Worm (Caenorhabditis elegans) whole organism, L4 larva: ENCODE measurements around the gene txdc-12.2.

Source experiments
- F10B5.3 ChIP-seq: sonication (generic microtip); optimal IDR thresholded peaks from 2 replicates; lab custom pipeline; 2016; ENCODE audit warnings: mild to moderate bottlenecking, missing genetic modification characterization, missing compliant biosample characterization
- F37D6.2 ChIP-seq: sonication (generic microtip); optimal IDR thresholded peaks from 2 replicates; lab custom pipeline; 2016; ENCODE audit warnings: mild to moderate bottlenecking, missing genetic modification characterization, missing compliant biosample characterization
- F49E8.2 ChIP-seq: sonication (generic microtip); optimal IDR thresholded peaks from 2 replicates; lab custom pipeline; 2016; ENCODE audit warnings: missing compliant biosample characterization, mild to moderate bottlenecking, missing genetic modification characterization, borderline replicate concordance
- R02D3.7 ChIP-seq: fragments of 150-350 bp; sonication (generic microtip); optimal IDR thresholded peaks from 3 replicates; lab custom pipeline; 2014; ENCODE audit warnings: missing biosample characterization, missing genetic modification characterization
- Y105C5A.15 ChIP-seq: fragments of 200-800 bp; sonication (Bioruptor generic); IDR thresholded peaks from 2 replicates; pipeline ENCODE4 v1.3.6; 2022; ENCODE audit warnings: missing genetic modification characterization, missing compliant biosample characterization
- Y75B8A.6 ChIP-seq: fragments of 200-800 bp; sonication (Bioruptor generic); IDR thresholded peaks from 2 replicates; pipeline ENCODE4 v1.3.6; 2022; ENCODE audit warnings: missing genetic modification reagents, missing genetic modification characterization, missing compliant biosample characterization
- aha-1 ChIP-seq: fragments of 150-350 bp; peaks from one replicate; lab custom pipeline; 2014; ENCODE audit warnings: missing biosample characterization, missing genetic modification characterization
- ceh-20 ChIP-seq: fragments of 200-800 bp; sonication (Bioruptor generic); IDR thresholded peaks from 2 replicates; pipeline ENCODE4 v1.3.6; 2022; ENCODE audit warnings: missing genetic modification reagents, missing genetic modification characterization, missing compliant biosample characterization
- ceh-32 ChIP-seq: sonication (generic microtip); optimal IDR thresholded peaks from 2 replicates; lab custom pipeline; 2016; ENCODE audit warnings: mild to moderate bottlenecking, missing genetic modification characterization, missing compliant biosample characterization; ENCODE audit not compliant: poor library complexity
- ceh-62 ChIP-seq: sonication (generic microtip); optimal IDR thresholded peaks from 2 replicates; lab custom pipeline; 2017; ENCODE audit warnings: missing biosample characterization, missing genetic modification characterization
- ceh-82 ChIP-seq: sonication (generic microtip); optimal IDR thresholded peaks from 2 replicates; lab custom pipeline; 2017; ENCODE audit warnings: missing biosample characterization, missing genetic modification characterization
- cey-2 ChIP-seq: sonication (generic microtip); optimal IDR thresholded peaks from 3 replicates; lab custom pipeline; 2017; ENCODE audit warnings: missing genetic modification characterization, mild to moderate bottlenecking, missing compliant biosample characterization, antibody characterized with exemption, borderline replicate concordance; ENCODE audit not compliant: insufficient read depth
- dmd-8 ChIP-seq: fragments of 200-800 bp; sonication (Bioruptor generic); IDR thresholded peaks from 2 replicates; pipeline ENCODE4 v1.3.6; 2022; ENCODE audit warnings: missing genetic modification characterization, missing compliant biosample characterization
- dve-1 ChIP-seq: sonication (generic microtip); optimal IDR thresholded peaks from 2 replicates; lab custom pipeline; 2017; ENCODE audit warnings: antibody characterized with exemption, mild to moderate bottlenecking, missing genetic modification characterization, missing compliant biosample characterization; ENCODE audit not compliant: insufficient read depth
- fkh-10 ChIP-seq: fragments of 150-350 bp; optimal IDR thresholded peaks from 2 replicates; lab custom pipeline; 2014; ENCODE audit warnings: missing biosample characterization, missing genetic modification reagents, missing genetic modification characterization
- fos-1 ChIP-seq: fragments of 150-350 bp; optimal IDR thresholded peaks from 2 replicates; lab custom pipeline; 2014; ENCODE audit warnings: missing biosample characterization, missing genetic modification characterization
- hlh-11 ChIP-seq: fragments of 200-800 bp; sonication (Bioruptor generic); optimal IDR thresholded peaks from 2 replicates; lab custom pipeline; 2018; ENCODE audit warnings: mild to moderate bottlenecking, missing genetic modification characterization, missing compliant biosample characterization
- hmg-1.1 ChIP-seq: fragments of 200-800 bp; sonication (Bioruptor generic); IDR thresholded peaks from 2 replicates; pipeline ENCODE4 v1.3.6; 2022; ENCODE audit warnings: missing genetic modification reagents, missing genetic modification characterization, missing compliant biosample characterization
- jun-1 ChIP-seq: fragments of 150-350 bp; optimal IDR thresholded peaks from 2 replicates; lab custom pipeline; 2014; ENCODE audit warnings: missing biosample characterization, missing genetic modification reagents, missing genetic modification characterization
- lin-1 ChIP-seq: fragments of 200-800 bp; sonication (Bioruptor generic); IDR thresholded peaks from 2 replicates; pipeline ENCODE4 v1.3.6; 2022; ENCODE audit warnings: missing genetic modification reagents, missing genetic modification characterization, missing compliant biosample characterization
- lin-13 ChIP-seq: fragments of 150-350 bp; optimal IDR thresholded peaks from 2 replicates; lab custom pipeline; 2014; ENCODE audit warnings: missing biosample characterization, missing genetic modification reagents, missing genetic modification characterization
- lin-29 ChIP-seq: fragments of 200-800 bp; sonication (Bioruptor generic); IDR thresholded peaks from 2 replicates; pipeline ENCODE4 v1.3.6; 2022; ENCODE audit warnings: missing genetic modification reagents, missing genetic modification characterization, missing compliant biosample characterization
- lin-38 ChIP-seq: fragments of 200-800 bp; sonication (Bioruptor generic); IDR thresholded peaks from 2 replicates; pipeline ENCODE4 v1.3.6; 2022; ENCODE audit warnings: missing genetic modification reagents, missing genetic modification characterization, missing compliant biosample characterization
- lsy-2 ChIP-seq, 2 experiments: fragments of 150-350 bp in 1 of 2; sonication (generic microtip) in 1 of 2; optimal IDR thresholded peaks; 2 replicates each; lab custom pipeline; 2014 to 2017; ENCODE audit warnings: missing biosample characterization in 2 of 2, missing genetic modification characterization in 2 of 2
- mdl-1 ChIP-seq, 2 experiments: fragments of 150-350 bp in 1 of 2; sonication (generic microtip) in 1 of 2; optimal IDR thresholded peaks; 2 replicates each; lab custom pipeline; 2014 to 2017; ENCODE audit warnings: missing biosample characterization in 2 of 2, missing genetic modification characterization in 2 of 2
- mep-1 ChIP-seq: fragments of 150-350 bp; sonication (generic microtip); optimal IDR thresholded peaks from 3 replicates; lab custom pipeline; 2014; ENCODE audit warnings: missing biosample characterization, missing genetic modification characterization
- nhr-237 ChIP-seq: sonication (generic microtip); optimal IDR thresholded peaks from 2 replicates; lab custom pipeline; 2017; ENCODE audit warnings: missing biosample characterization, missing genetic modification characterization
- nhr-28 ChIP-seq: fragments of 150-350 bp; optimal IDR thresholded peaks from 2 replicates; lab custom pipeline; 2014; ENCODE audit warnings: missing biosample characterization, missing genetic modification characterization
- nhr-6 ChIP-seq: fragments of 150-350 bp; optimal IDR thresholded peaks from 2 replicates; lab custom pipeline; 2014; ENCODE audit warnings: missing biosample characterization, missing genetic modification characterization
- nhr-76 ChIP-seq: fragments of 150-350 bp; optimal IDR thresholded peaks from 2 replicates; lab custom pipeline; 2014; ENCODE audit warnings: missing biosample characterization, missing genetic modification characterization
- nhr-77 ChIP-seq: fragments of 150-350 bp; optimal IDR thresholded peaks from 2 replicates; lab custom pipeline; 2014; ENCODE audit warnings: missing biosample characterization, missing genetic modification characterization
- pha-4 ChIP-seq, 2 experiments: fragments of 150-350 bp in 1 of 2; fragments of 200-800 bp in 1 of 2; sonication (Bioruptor generic) in 1 of 2; IDR thresholded peaks in 1 of 2; optimal IDR thresholded peaks in 1 of 2; 2 replicates each; pipeline versions ENCODE4 v1.3.6 to Lab custom; 2014 to 2022; ENCODE audit warnings: missing genetic modification characterization in 2 of 2, missing genetic modification reagents in 2 of 2, missing biosample characterization in 1 of 2, missing compliant biosample characterization in 1 of 2
- skn-1 ChIP-seq: fragments of 150-350 bp; optimal IDR thresholded peaks from 2 replicates; lab custom pipeline; 2014; ENCODE audit warnings: missing biosample characterization, missing genetic modification characterization
- snpc-1.2 ChIP-seq: fragments of 200-800 bp; sonication (Bioruptor generic); IDR thresholded peaks from 2 replicates; pipeline ENCODE4 v1.3.6; 2022; ENCODE audit warnings: missing genetic modification reagents, missing genetic modification characterization, missing compliant biosample characterization
- unc-130 ChIP-seq: sonication (generic microtip); optimal IDR thresholded peaks from 2 replicates; lab custom pipeline; 2016; ENCODE audit warnings: missing genetic modification reagents, missing genetic modification characterization, missing compliant biosample characterization
- unc-62 ChIP-seq, 3 experiments: fragments of 150-350 bp in 1 of 3; sonication (generic microtip); optimal IDR thresholded peaks in 2 of 3; peaks in 1 of 3; 1 replicate in 1 of 3; 2 replicates in 2 of 3; lab custom pipeline; 2014 to 2017; ENCODE audit warnings: missing biosample characterization in 3 of 3, missing genetic modification characterization in 3 of 3, missing genetic modification reagents in 3 of 3, missing genotype in 1 of 3
- zfp-3 ChIP-seq: fragments of 200-800 bp; sonication (Bioruptor generic); conservative IDR thresholded peaks from 2 replicates; pipeline ENCODE4 v1.3.6; 2022; ENCODE audit warnings: missing genetic modification reagents, missing genetic modification characterization, missing compliant biosample characterization
- zip-11 ChIP-seq: fragments of 200-800 bp; sonication (Bioruptor generic); IDR thresholded peaks from 2 replicates; pipeline ENCODE4 v1.3.6; 2022; ENCODE audit warnings: missing genetic modification characterization, missing compliant biosample characterization

txdc-12.2 gene

DNA sequence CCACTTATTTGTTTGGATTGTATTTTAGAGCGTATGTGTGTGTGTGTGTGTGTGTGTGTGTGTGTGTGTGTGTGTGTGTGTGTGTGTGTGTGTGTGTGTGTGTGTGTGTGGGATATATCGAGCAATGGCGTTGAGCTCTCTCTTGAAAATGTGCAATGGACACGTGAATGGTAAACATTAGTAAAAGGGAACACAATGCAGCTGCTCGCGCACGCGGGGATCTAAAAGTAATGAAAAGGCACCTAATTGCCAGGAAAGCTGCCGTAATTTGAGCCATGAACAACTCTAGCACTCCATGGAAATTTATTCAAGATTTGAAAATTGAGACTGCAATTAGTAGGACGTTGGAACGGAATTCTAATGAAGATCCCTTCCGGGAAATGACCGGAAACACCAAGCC is 31.0 kb upstream of the txdc-12.2 start:
- TF ChIP-seq nhr-28 (no peak), F10B5.3 (no peak), mdl-1 (tag; optimal IDR thresholded peaks at IDR 0.05; lab: Kevin White, UChicago) (no peak), zfp-3 (GFP tag; lab: Robert Waterston, UW) (no peak), lin-13 (GFP tag; lab: Kevin White, UChicago) (no peak), lsy-2 (tag; optimal IDR thresholded peaks at IDR 0.05; lab: Kevin White, UChicago) (no peak), mep-1 (tag; lab: Kevin White, UChicago) (no peak), unc-130 (GFP tag; lab: Kevin White, UChicago) (no peak)

- TF ChIP-seq fkh-10 (GFP tag; lab: Kevin White, UChicago) (no peak), cey-2 (no peak), R02D3.7 (tag; lab: Kevin White, UChicago) (no peak), skn-1 (no peak), lin-1 (GFP tag; lab: Robert Waterston, UW) (no peak), ceh-20 (no peak), ceh-82 (tag; lab: Kevin White, UChicago) (no peak), dve-1 (tag; lab: Kevin White, UChicago) (no peak), hmg-1.1 (GFP tag; lab: Robert Waterston, UW) (no peak), nhr-6 (tag; lab: Kevin White, UChicago) (no peak), pha-4 (GFP tag; IDR thresholded peaks at IDR 0.05; lab: Robert Waterston, UW) (no peak), pha-4 (tag; optimal IDR thresholded peaks at IDR 0.05; lab: Kevin White, UChicago) (no peak), unc-62 (GFP tag; optimal IDR thresholded peaks at IDR 0.05 in 1 of 2; lab: Kevin White, UChicago) (no peak), unc-62 (tag; optimal IDR thresholded peaks at IDR 0.05; lab: Kevin White, UChicago) (no peak), zfp-3 (GFP tag; lab: Robert Waterston, UW) (no peak)
Measured at ce11 chrX:2044541-2045168, 29.6 kb upstream of the txdc-12.2 start.

DNA sequence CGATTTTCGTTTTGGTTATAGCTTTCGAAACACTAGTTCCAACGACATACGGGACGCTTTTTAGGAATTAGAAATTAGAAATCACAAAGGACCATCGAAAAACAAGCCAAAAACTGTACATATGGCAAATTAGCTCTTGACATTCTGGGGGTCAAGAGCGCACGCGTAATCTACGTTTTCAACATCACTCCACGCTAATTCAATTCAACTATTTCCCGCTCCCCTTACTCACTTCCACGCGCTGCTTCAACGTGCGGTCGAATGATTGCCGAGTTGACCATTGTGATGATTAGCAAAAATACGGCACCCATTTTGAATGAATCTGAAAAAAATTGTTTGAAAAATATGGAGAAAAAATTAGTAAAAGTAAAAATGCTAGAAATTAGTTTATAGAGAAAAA is 28.6 kb upstream of the txdc-12.2 start:
- TF ChIP-seq nhr-77 (tag; lab: Kevin White, UChicago) (no peak), aha-1 (tag; lab: Kevin White, UChicago) (peak; percentile 56), nhr-237 (tag; lab: Kevin White, UChicago) (no peak), unc-62 (GFP tag; optimal IDR thresholded peaks at IDR 0.05 in 1 of 2; lab: Kevin White, UChicago) (peak in 1 of 2 experiments; percentile 8), unc-62 (tag; optimal IDR thresholded peaks at IDR 0.05; lab: Kevin White, UChicago) (no peak), hlh-11 (tag; lab: Kevin White, UChicago) (no peak)

DNA sequence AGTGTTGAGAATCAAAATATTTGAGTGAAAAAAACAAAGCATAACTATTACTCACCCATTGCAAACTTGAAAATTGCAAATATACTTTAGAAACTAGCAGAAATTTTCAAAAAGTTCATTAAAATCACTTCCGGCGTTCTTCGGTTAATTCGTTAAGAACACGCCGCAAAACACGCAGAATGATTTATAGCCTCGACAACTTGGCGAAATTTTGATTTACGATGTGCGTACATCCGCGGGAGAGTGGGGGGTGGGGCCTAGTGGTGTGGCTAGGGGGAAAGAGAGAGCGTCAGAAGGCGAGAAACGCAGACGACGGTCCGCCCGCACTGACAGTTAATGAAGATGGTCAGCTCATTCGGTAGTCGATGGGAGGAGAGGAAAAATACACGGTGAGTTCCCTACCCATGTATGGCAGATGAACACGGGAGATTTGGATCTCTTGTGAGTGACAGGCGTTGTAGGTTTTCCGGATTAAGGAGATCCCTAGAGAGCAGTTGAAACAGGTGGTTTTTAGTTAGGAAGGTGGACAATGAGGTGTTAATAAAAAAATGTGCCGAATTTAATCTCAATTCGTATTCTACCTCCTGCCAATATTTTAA is 28.0 kb upstream of the txdc-12.2 start, which contains the start of gene igcm-4:
igcm-4 (minus strand) TSS at position 237 of the 599 bp plus-strand sequence.
- TF ChIP-seq unc-62 (GFP tag; optimal IDR thresholded peaks at IDR 0.05 in 1 of 2; lab: Kevin White, UChicago) (peak in 1 of 2 experiments; percentile 46), unc-62 (tag; optimal IDR thresholded peaks at IDR 0.05; lab: Kevin White, UChicago) (no peak), dmd-8 (GFP tag; lab: Robert Waterston, UW) (no peak), ceh-20 (peak; percentile 46; the same call in 1 of the 2 replicates), lin-29 (GFP tag; lab: Robert Waterston, UW) (no peak)

DNA sequence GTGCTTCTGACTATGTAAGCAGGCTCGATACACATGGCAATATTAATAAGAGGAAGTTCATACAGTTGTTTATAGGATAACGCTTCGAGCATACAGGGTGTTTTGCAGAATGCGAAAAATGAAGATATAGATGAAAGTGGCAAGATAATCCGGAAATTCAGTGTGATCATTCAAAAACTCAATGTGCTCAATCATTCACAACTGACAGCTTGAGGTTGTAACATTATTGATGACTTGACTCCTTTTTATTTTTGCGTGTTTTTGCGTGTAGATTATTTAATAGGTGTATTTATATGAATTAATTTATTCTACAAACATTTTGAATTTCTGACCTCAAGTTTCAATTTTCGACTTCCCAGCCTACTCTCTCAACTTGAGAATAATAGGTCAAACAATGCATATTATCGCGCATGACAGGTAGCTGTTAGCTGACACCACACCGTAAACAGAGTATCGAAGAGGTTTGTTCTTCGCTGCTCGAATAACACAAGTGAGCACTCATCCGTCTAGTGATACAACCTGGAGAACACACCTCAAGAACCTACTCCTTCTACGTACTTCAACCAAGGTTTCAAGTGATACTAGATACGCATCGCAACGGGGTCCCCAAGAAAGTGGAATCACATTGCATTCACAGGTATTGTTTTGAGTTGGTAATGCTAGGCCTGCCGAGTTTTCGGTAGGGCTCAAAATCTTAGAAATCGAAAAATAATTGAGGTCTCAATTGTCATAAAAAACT is 26.9 kb upstream of the txdc-12.2 start:
- TF ChIP-seq Y75B8A.6 (GFP tag; lab: Robert Waterston, UW), result no peak
- TF ChIP-seq hlh-11 (tag; lab: Kevin White, UChicago), result no peak
- no peak for TF ChIP-seq ceh-82 (tag; lab: Kevin White, UChicago)
- TF ChIP-seq zip-11 (GFP tag; lab: Robert Waterston, UW), result no peak
- TF ChIP-seq ceh-62 (tag; lab: Kevin White, UChicago), result no peak
- no peak for TF ChIP-seq nhr-76 (tag; lab: Kevin White, UChicago)
- TF ChIP-seq aha-1 (tag; lab: Kevin White, UChicago), result peak; percentile 53
- no peak for TF ChIP-seq snpc-1.2
- TF ChIP-seq jun-1 (tag; lab: Kevin White, UChicago), result no peak
- TF ChIP-seq Y105C5A.15, result no peak
- TF ChIP-seq F49E8.2 (tag; lab: Kevin White, UChicago), result no peak
- peak in 1 of 2 experiments; percentile 88 for TF ChIP-seq unc-62 (GFP tag; optimal IDR thresholded peaks at IDR 0.05 in 1 of 2; lab: Kevin White, UChicago)
- TF ChIP-seq unc-62 (tag; optimal IDR thresholded peaks at IDR 0.05; lab: Kevin White, UChicago), result no peak
- TF ChIP-seq fos-1 (tag; lab: Kevin White, UChicago), result no peak
- no peak for TF ChIP-seq F37D6.2 (tag; lab: Kevin White, UChicago)
- no peak for TF ChIP-seq lin-38 (GFP tag; lab: Robert Waterston, UW)
- TF ChIP-seq ceh-32 (tag; lab: Kevin White, UChicago), result no peak
- TF ChIP-seq, all 104 proteins: peak for 2
